Fruit fly (Drosophila melanogaster) whole organism, adult: ENCODE data around the gene Wwox.

ENCODE experiments used
- CG33017 ChIP-seq: fragments of 200-800 bp; sonication (Bioruptor generic); optimal IDR thresholded peaks from 2 replicates; lab custom pipeline; 2018; ENCODE audit warnings: missing biosample characterization, mild to moderate bottlenecking, missing genetic modification characterization, moderate library complexity
- ovo ChIP-seq: fragments of 200-800 bp; sonication (Bioruptor generic); optimal IDR thresholded peaks from 2 replicates; lab custom pipeline; 2016; ENCODE audit warnings: missing biosample characterization, missing genetic modification characterization

DNA sequence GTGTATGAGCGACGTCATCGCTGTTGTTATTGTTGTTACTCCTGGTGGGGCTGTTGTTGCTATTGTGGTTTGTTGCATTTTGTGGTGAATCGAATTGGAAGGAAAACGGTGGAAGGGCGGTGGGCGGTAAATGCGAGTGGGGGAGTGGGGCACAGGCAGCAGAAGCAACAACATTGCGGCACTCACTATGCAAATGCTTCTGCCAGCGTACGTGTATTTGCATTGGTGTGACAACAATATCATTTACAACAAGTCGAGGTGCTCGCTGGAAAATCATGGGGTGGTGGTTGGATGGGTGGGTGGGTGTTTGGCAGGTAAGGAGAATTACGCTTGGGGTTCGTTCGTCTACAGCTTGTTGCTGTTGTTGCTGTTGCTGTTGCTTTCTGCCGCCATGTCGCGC is 36.4 kb downstream of the Wwox start:
- TF ChIP-seq ovo (GFP tag; lab: Kevin White, UChicago): no peak
- no peak for TF ChIP-seq CG33017 (tag; lab: Kevin White, UChicago)
